Worm (Caenorhabditis elegans) whole organism, L3 larva: ENCODE measurements around the gene nhr-142.

ENCODE experiments used
- R02D3.7 ChIP-seq: fragments of 150-350 bp; optimal IDR thresholded peaks from 2 replicates; lab custom pipeline; 2014; ENCODE audit warnings: missing biosample characterization, missing genetic modification characterization
- ama-1 ChIP-seq: fragments of 150-350 bp; optimal IDR thresholded peaks from 2 replicates; lab custom pipeline; 2018
- ceh-28 ChIP-seq: fragments of 150-350 bp; optimal IDR thresholded peaks from 2 replicates; lab custom pipeline; 2014; ENCODE audit warnings: missing biosample characterization, missing genetic modification reagents, missing genetic modification characterization
- ceh-82 ChIP-seq: fragments of 150-350 bp; optimal IDR thresholded peaks from 2 replicates; lab custom pipeline; 2014; ENCODE audit warnings: missing biosample characterization, missing genetic modification characterization
- ceh-9 ChIP-seq: sonication (generic microtip); optimal IDR thresholded peaks from 2 replicates; lab custom pipeline; 2018; ENCODE audit warnings: missing biosample characterization, missing genetic modification characterization
- egl-27 ChIP-seq: sonication (generic microtip); optimal IDR thresholded peaks from 4 replicates; lab custom pipeline; 2017; ENCODE audit warnings: missing biosample characterization, missing genetic modification reagents, missing genetic modification characterization
- egl-5 ChIP-seq: fragments of 150-350 bp; optimal IDR thresholded peaks from 2 replicates; lab custom pipeline; 2017; ENCODE audit warnings: missing biosample characterization, missing genetic modification reagents, missing genetic modification characterization, inconsistent platforms
- elt-1 ChIP-seq: fragments of 150-350 bp; optimal IDR thresholded peaks from 2 replicates; lab custom pipeline; 2014; ENCODE audit warnings: missing biosample characterization, missing genetic modification characterization
- elt-2 ChIP-seq: sonication (generic microtip); optimal IDR thresholded peaks from 2 replicates; lab custom pipeline; 2016; ENCODE audit warnings: missing genetic modification reagents, mild to moderate bottlenecking, missing genetic modification characterization, missing compliant biosample characterization
- eor-1 ChIP-seq, 2 experiments: fragments of 150-350 bp; optimal IDR thresholded peaks; 2 replicates each; lab custom pipeline; 2014 to 2018; ENCODE audit warnings: missing biosample characterization in 2 of 2, missing genetic modification characterization in 2 of 2
- fkh-10 ChIP-seq: sonication (generic microtip); optimal IDR thresholded peaks from 2 replicates; lab custom pipeline; 2017; ENCODE audit warnings: missing biosample characterization, missing genetic modification reagents, missing genetic modification characterization
- fkh-2 ChIP-seq: fragments of 150-350 bp; optimal IDR thresholded peaks from 2 replicates; lab custom pipeline; 2014; ENCODE audit warnings: missing biosample characterization, missing genetic modification reagents, missing genetic modification characterization
- hmg-11 ChIP-seq: sonication (generic microtip); optimal IDR thresholded peaks from 2 replicates; lab custom pipeline; 2016; ENCODE audit warnings: missing genetic modification characterization, missing compliant biosample characterization
- jun-1 ChIP-seq: fragments of 150-350 bp; optimal IDR thresholded peaks from 2 replicates; lab custom pipeline; 2014; ENCODE audit warnings: missing biosample characterization, missing genetic modification reagents, missing genetic modification characterization
- lin-15B ChIP-seq: fragments of 150-350 bp; optimal IDR thresholded peaks from 2 replicates; lab custom pipeline; 2014; ENCODE audit warnings: missing biosample characterization, missing genetic modification characterization
- lin-39 ChIP-seq: fragments of 150-350 bp; optimal IDR thresholded peaks from 2 replicates; lab custom pipeline; 2018; ENCODE audit warnings: missing biosample characterization, missing genetic modification reagents, missing genetic modification characterization
- lsy-12 ChIP-seq: sonication (generic microtip); optimal IDR thresholded peaks from 2 replicates; lab custom pipeline; 2016; ENCODE audit warnings: mild to moderate bottlenecking, missing genetic modification characterization, missing compliant biosample characterization
- mdl-1 ChIP-seq: fragments of 150-350 bp; optimal IDR thresholded peaks from 2 replicates; lab custom pipeline; 2014; ENCODE audit warnings: missing biosample characterization, missing genetic modification characterization
- nfya-1 ChIP-seq: sonication (generic microtip); optimal IDR thresholded peaks from 2 replicates; lab custom pipeline; 2017; ENCODE audit warnings: missing genetic modification characterization, mild to moderate bottlenecking, missing compliant biosample characterization, antibody characterized with exemption, moderate library complexity; ENCODE audit not compliant: insufficient read depth
- nhr-11 ChIP-seq: fragments of 150-350 bp; optimal IDR thresholded peaks from 2 replicates; lab custom pipeline; 2014; ENCODE audit warnings: missing biosample characterization, missing genetic modification characterization
- nhr-12 ChIP-seq: fragments of 150-350 bp; optimal IDR thresholded peaks from 2 replicates; lab custom pipeline; 2014; ENCODE audit warnings: missing biosample characterization, missing genetic modification characterization
- nhr-23 ChIP-seq: fragments of 150-350 bp; optimal IDR thresholded peaks from 2 replicates; lab custom pipeline; 2014; ENCODE audit warnings: missing biosample characterization, missing genetic modification reagents, missing genetic modification characterization
- nhr-25 ChIP-seq: sonication (generic microtip); optimal IDR thresholded peaks from 2 replicates; lab custom pipeline; 2017; ENCODE audit warnings: missing biosample characterization, missing genetic modification characterization
- nhr-28 ChIP-seq: fragments of 150-350 bp; optimal IDR thresholded peaks from 2 replicates; lab custom pipeline; 2014; ENCODE audit warnings: missing biosample characterization, missing genetic modification characterization
- nhr-43 ChIP-seq: sonication (generic microtip); optimal IDR thresholded peaks from 2 replicates; lab custom pipeline; 2016; ENCODE audit warnings: mild to moderate bottlenecking, missing genetic modification characterization, missing compliant biosample characterization; ENCODE audit not compliant: poor library complexity, severe bottlenecking
- nhr-76 ChIP-seq: fragments of 150-350 bp; sonication (generic microtip); optimal IDR thresholded peaks from 5 replicates; lab custom pipeline; 2014; ENCODE audit warnings: missing biosample characterization, missing genetic modification characterization
- nhr-77 ChIP-seq: fragments of 150-350 bp; optimal IDR thresholded peaks from 2 replicates; lab custom pipeline; 2014; ENCODE audit warnings: missing biosample characterization, missing genetic modification characterization
- pha-4 ChIP-seq: fragments of 150-350 bp; optimal IDR thresholded peaks from 2 replicates; lab custom pipeline; 2014; ENCODE audit warnings: missing biosample characterization, missing genetic modification reagents, missing genetic modification characterization
- pqm-1 ChIP-seq: fragments of 150-350 bp; optimal IDR thresholded peaks from 2 replicates; lab custom pipeline; 2017; ENCODE audit warnings: missing biosample characterization, missing genetic modification characterization, inconsistent platforms
- sea-2 ChIP-seq: fragments of 150-350 bp; sonication (generic microtip); optimal IDR thresholded peaks from 4 replicates; lab custom pipeline; 2014; ENCODE audit warnings: missing biosample characterization, missing genetic modification reagents, missing genetic modification characterization
- skn-1 ChIP-seq: fragments of 150-350 bp; optimal IDR thresholded peaks from 2 replicates; lab custom pipeline; 2014; ENCODE audit warnings: missing biosample characterization, missing genetic modification characterization
- snpc-4 ChIP-seq: fragments of 150-350 bp; optimal IDR thresholded peaks from 2 replicates; lab custom pipeline; 2014; ENCODE audit warnings: missing biosample characterization, missing genetic modification characterization
- tbx-2 ChIP-seq: sonication (generic microtip); optimal IDR thresholded peaks from 2 replicates; lab custom pipeline; 2016; ENCODE audit warnings: mild to moderate bottlenecking, missing genetic modification characterization, missing compliant biosample characterization
- zag-1 ChIP-seq: fragments of 150-350 bp; optimal IDR thresholded peaks from 2 replicates; lab custom pipeline; 2014; ENCODE audit warnings: missing biosample characterization, missing genetic modification characterization
- ztf-11 ChIP-seq: fragments of 150-350 bp; optimal IDR thresholded peaks from 2 replicates; lab custom pipeline; 2014; ENCODE audit warnings: missing biosample characterization, missing genetic modification characterization

nhr-142 gene

DNA sequence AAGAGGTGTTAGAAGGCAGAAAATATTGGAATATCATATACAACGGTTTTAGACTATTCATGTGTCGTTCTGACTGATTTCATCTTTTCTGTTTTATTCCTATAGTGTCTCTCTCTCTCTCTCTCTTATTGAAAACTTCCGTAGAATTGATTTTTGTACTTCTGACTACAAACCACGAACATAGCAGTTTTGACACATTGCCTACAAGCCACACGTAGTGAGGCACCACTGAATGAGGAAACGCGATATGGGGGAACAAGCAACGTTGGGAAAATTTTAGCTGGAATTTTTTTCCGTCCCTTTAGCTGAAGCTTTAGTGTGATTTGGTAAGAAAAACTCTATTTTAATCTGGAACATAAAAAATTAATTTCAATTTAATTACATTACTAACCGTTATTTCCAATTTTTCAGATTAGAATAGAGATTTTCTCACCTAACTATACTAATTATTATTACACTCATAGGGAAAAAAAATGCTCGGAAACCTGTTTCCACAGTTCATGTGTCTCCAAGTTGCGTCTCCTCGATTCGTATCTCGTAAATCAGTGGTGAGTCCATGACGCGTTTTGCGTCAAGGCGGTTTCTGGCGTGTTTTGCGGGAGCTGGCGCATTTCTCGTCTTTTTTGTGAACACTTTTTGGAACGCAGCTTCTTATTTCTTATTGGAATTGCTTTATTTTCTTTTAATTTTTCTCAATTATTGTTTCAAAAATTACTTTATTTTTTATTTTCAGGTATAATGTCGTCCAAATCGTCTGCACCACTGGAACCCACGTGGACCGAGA is at the start of gene nhr-142, which contains the start of gene F44E7.9:
Gene nhr-142, minus strand, starts transcription at position 57 of the 784 bp plus-strand sequence.
Gene F44E7.9, plus strand, starts transcription at position 734 of the 784 bp plus-strand sequence.
- TF ChIP-seq nhr-11 (tag; lab: Kevin White, UChicago) (peak; percentile 60), fkh-2 (tag; lab: Kevin White, UChicago) (no peak), elt-2 (tag; lab: Kevin White, UChicago) (peak; percentile 72), egl-5 (peak; percentile 43), nhr-12 (tag; lab: Kevin White, UChicago) (no peak), elt-1 (tag; lab: Kevin White, UChicago) (no peak), R02D3.7 (tag; lab: Kevin White, UChicago) (peak; percentile 70), nhr-28 (tag; lab: Kevin White, UChicago) (no peak), egl-27 (tag; lab: Kevin White, UChicago) (peak; percentile 25), zag-1 (tag; lab: Kevin White, UChicago) (no peak), lin-15B (peak; percentile 91), ceh-28 (tag; lab: Kevin White, UChicago) (peak; percentile 10), nhr-43 (tag; lab: Kevin White, UChicago) (peak; percentile 78), jun-1 (peak; percentile 35), skn-1 (tag; lab: Kevin White, UChicago) (peak; percentile 45), hmg-11 (peak; percentile 71), nhr-23 (tag; lab: Kevin White, UChicago) (peak; percentile 81), sea-2 (GFP tag; lab: Kevin White, UChicago) (no peak), fkh-10 (peak; percentile 6), nhr-76 (tag; lab: Kevin White, UChicago) (peak; percentile 24), nhr-25 (tag; lab: Kevin White, UChicago) (peak; percentile 63), eor-1 (tag; optimal IDR thresholded peaks at IDR 0.05; lab: Kevin White, UChicago) (no peak), pha-4 (tag; lab: Kevin White, UChicago) (peak; percentile 83), nhr-77 (tag; lab: Kevin White, UChicago) (peak; percentile 41), ztf-11 (tag; lab: Kevin White, UChicago) (no peak), lsy-12 (tag; lab: Kevin White, UChicago) (peak; percentile 81), ceh-82 (tag; lab: Kevin White, UChicago) (peak; percentile 59), tbx-2 (tag; lab: Kevin White, UChicago) (peak; percentile 71), snpc-4 (peak; percentile 72), lin-39 (peak; percentile 52), pqm-1 (peak; percentile 62), nfya-1 (peak; percentile 72)

DNA sequence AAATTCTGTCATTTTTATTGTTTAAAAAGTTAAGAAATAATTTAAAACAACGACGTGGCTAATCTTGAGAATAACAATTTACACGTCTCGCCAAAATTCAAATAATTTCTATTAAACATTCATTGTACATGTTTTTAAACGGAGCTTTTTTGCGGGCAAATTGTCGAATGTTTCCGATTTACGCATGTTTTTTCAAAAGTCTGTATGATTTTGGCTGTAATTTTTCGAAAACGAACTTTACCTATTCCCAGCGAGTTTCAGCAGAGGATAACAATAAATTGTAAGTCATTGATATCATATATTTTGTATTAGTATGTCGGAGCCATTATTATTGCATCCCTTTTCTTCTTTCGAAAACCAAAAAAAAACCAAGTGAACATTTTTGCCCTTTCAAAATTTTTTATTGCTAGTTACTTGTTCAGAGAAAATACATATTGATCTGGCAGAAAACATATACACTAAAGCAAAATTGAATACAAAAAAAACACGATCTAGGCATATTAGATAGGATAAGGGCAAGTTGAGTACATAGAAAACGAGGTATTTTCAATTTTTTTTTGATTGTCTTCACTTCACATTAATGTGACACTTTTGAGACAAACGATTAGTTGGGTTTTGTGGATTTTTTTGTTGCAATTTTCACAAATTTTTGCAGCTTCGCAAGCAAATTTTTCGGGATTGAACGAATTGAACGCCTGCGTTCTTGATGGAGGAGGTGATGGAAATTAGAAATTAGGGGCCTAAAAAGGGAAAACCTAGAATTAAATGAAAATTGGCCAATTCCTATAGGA is 48.4 kb upstream of the nhr-142 start, which contains the start of gene F26F12.2:
Gene F26F12.2, minus strand, starts transcription at position 38 of the 791 bp plus-strand sequence.
- TF ChIP-seq ama-1 (peak; percentile 85), elt-2 (tag; lab: Kevin White, UChicago) (peak; percentile 7), nhr-43 (tag; lab: Kevin White, UChicago) (peak; percentile 73), nhr-25 (tag; lab: Kevin White, UChicago) (peak; percentile 56), pha-4 (tag; lab: Kevin White, UChicago) (no peak), nhr-23 (tag; lab: Kevin White, UChicago) (peak; percentile 45), jun-1 (peak; percentile 4), lsy-12 (tag; lab: Kevin White, UChicago) (peak; percentile 46), nhr-28 (tag; lab: Kevin White, UChicago) (no peak)

DNA sequence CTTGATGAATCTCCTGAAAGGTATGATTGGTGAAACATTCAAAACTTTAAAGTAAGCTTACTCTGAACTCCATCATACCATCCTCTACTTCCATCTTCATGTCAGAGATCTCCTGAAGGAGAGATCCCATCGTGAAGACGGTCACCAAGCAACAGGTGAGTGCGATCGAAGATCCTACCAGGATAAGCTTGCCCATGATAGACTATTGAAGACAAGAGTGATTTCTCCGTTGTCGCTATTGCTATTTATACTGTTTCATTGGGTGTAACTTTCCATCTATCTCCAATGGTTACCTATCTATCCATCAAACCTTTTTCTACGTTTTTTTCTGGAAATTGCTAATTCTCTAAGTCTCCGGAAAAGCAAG is 46.2 kb upstream of the nhr-142 start, which contains the start of gene col-140:
Gene col-140, minus strand, starts transcription at position 219 of the 367 bp plus-strand sequence.
- TF ChIP-seq nhr-43 (tag; lab: Kevin White, UChicago) (no peak), egl-5 (no peak), snpc-4 (no peak), ceh-9 (no peak), pha-4 (tag; lab: Kevin White, UChicago) (no peak), elt-2 (tag; lab: Kevin White, UChicago) (no peak), lin-39 (no peak), fkh-2 (tag; lab: Kevin White, UChicago) (no peak), mdl-1 (tag; lab: Kevin White, UChicago) (no peak), nhr-12 (tag; lab: Kevin White, UChicago) (no peak), skn-1 (tag; lab: Kevin White, UChicago) (no peak)
